Fruit fly (Drosophila melanogaster): Measurements from ENCODE around the gene Sce.

dm6 chr3R:27706039-27706580 is 24.3 kb upstream of the Sce start:
- TF ChIP-seq CG11617 (GFP tag; optimal IDR thresholded peaks at IDR 0.05) (no peak), cnc (optimal IDR thresholded peaks at IDR 0.05) (no peak), Mnt (GFP tag; optimal IDR thresholded peaks at IDR 0.05) (no peak), CG1620 (GFP tag; optimal IDR thresholded peaks at IDR 0.05) (no peak), bab1 (GFP tag; optimal IDR thresholded peaks at IDR 0.05) (no peak), cic (GFP tag; optimal IDR thresholded peaks at IDR 0.05) (no peak), CG14711 (tag; optimal IDR thresholded peaks at IDR 0.05) (no peak), tj (GFP tag; optimal IDR thresholded peaks at IDR 0.05) (no peak)

All from whole organism, adult.